Fruit fly (Drosophila melanogaster) whole organism, pupa: ENCODE measurements around the gene Tudor-SN.

Experiments used
- CG10348 ChIP-seq: fragments of 200-800 bp; sonication (Bioruptor generic); IDR thresholded peaks from 2 replicates; pipeline ENCODE4 v1.3.6; 2022; ENCODE audit warnings: missing biosample characterization, missing genetic modification characterization
- CG12605 ChIP-seq: fragments of 200-800 bp; sonication (Bioruptor generic); IDR thresholded peaks from 2 replicates; pipeline ENCODE4 v1.3.6; 2022; ENCODE audit warnings: missing biosample characterization, missing genetic modification characterization
- CG13204 ChIP-seq: fragments of 200-800 bp; sonication (Bioruptor generic); optimal IDR thresholded peaks from 2 replicates; lab custom pipeline; 2018; ENCODE audit warnings: missing biosample characterization, mild to moderate bottlenecking, missing genetic modification characterization, moderate library complexity
- CG14655 ChIP-seq: fragments of 200-800 bp; sonication (Bioruptor generic); optimal IDR thresholded peaks from 3 replicates; lab custom pipeline; 2017; ENCODE audit warnings: mild to moderate bottlenecking, missing biosample characterization, missing genetic modification reagents, missing genetic modification characterization
- CG15710 ChIP-seq: fragments of 200-800 bp; sonication (Bioruptor generic); optimal IDR thresholded peaks from 2 replicates; lab custom pipeline; 2018; ENCODE audit warnings: missing biosample characterization, mild to moderate bottlenecking, missing genetic modification characterization, moderate library complexity
- CG17806 ChIP-seq: fragments of 200-800 bp; sonication (Bioruptor generic); optimal IDR thresholded peaks from 2 replicates; lab custom pipeline; 2018; ENCODE audit warnings: missing biosample characterization, mild to moderate bottlenecking, missing genetic modification characterization, moderate library complexity
- CG32121 ChIP-seq: fragments of 200-800 bp; sonication (Bioruptor generic); IDR thresholded peaks from 2 replicates; pipeline ENCODE4 v1.3.6; 2022; ENCODE audit warnings: missing biosample characterization, missing genetic modification characterization
- CG34367 ChIP-seq: fragments of 200-800 bp; sonication (Bioruptor generic); optimal IDR thresholded peaks from 2 replicates; lab custom pipeline; 2018; ENCODE audit warnings: missing biosample characterization, mild to moderate bottlenecking, missing genetic modification characterization
- CG4496 ChIP-seq: fragments of 200-800 bp; sonication (Bioruptor generic); IDR thresholded peaks from 3 replicates; pipeline ENCODE4 v1.3.6; 2022; ENCODE audit warnings: missing biosample characterization, missing genetic modification characterization
- CG8159 ChIP-seq: fragments of 200-800 bp; sonication (Bioruptor generic); optimal IDR thresholded peaks from 3 replicates; lab custom pipeline; 2018; ENCODE audit warnings: missing biosample characterization, mild to moderate bottlenecking, missing genetic modification characterization, moderate library complexity
- CG8301 ChIP-seq: fragments of 200-800 bp; sonication (Bioruptor generic); optimal IDR thresholded peaks from 2 replicates; lab custom pipeline; 2018; ENCODE audit warnings: missing biosample characterization, mild to moderate bottlenecking, missing genetic modification characterization
- CG9948 ChIP-seq: fragments of 200-800 bp; sonication (Bioruptor generic); optimal IDR thresholded peaks from 2 replicates; lab custom pipeline; 2018; ENCODE audit warnings: missing biosample characterization, mild to moderate bottlenecking, missing genetic modification characterization, moderate library complexity
- D1 ChIP-seq: fragments of 200-800 bp; sonication (Bioruptor generic); optimal IDR thresholded peaks from 2 replicates; lab custom pipeline; 2018; ENCODE audit warnings: missing biosample characterization, mild to moderate bottlenecking, missing genetic modification characterization, moderate library complexity
- EcR ChIP-seq: fragments of 200-800 bp; sonication (Bioruptor generic); optimal IDR thresholded peaks from 3 replicates; lab custom pipeline; 2019; ENCODE audit warnings: missing biosample characterization, missing genetic modification characterization, mild to moderate bottlenecking, moderate library complexity, missing genetic modification reagents
- Ets98B ChIP-seq: fragments of 200-800 bp; sonication (Bioruptor generic); IDR thresholded peaks from 2 replicates; pipeline ENCODE4 v1.3.6; 2022; ENCODE audit warnings: missing biosample characterization, missing genetic modification characterization
- Pif1A ChIP-seq: fragments of 200-800 bp; sonication (Bioruptor generic); optimal IDR thresholded peaks from 3 replicates; lab custom pipeline; 2016; ENCODE audit warnings: missing biosample characterization, missing genetic modification characterization
- Pif1B ChIP-seq: fragments of 200-800 bp; sonication (Bioruptor generic); optimal IDR thresholded peaks from 3 replicates; lab custom pipeline; 2016; ENCODE audit warnings: missing biosample characterization, missing genetic modification characterization
- Snoo ChIP-seq: fragments of 200-800 bp; sonication (Bioruptor generic); optimal IDR thresholded peaks from 3 replicates; lab custom pipeline; 2017; ENCODE audit warnings: missing biosample characterization, mild to moderate bottlenecking, missing genetic modification characterization, inconsistent platforms
- fd96Ca ChIP-seq: fragments of 200-800 bp; sonication (Bioruptor generic); IDR thresholded peaks from 3 replicates; pipeline ENCODE4 v1.3.6; 2022; ENCODE audit warnings: missing biosample characterization, missing genetic modification characterization
- gl ChIP-seq: fragments of 200-800 bp; sonication (Bioruptor generic); optimal IDR thresholded peaks from 2 replicates; lab custom pipeline; 2018; ENCODE audit warnings: missing biosample characterization, mild to moderate bottlenecking, missing genetic modification characterization
- rn ChIP-seq: fragments of 200-800 bp; sonication (Bioruptor generic); IDR thresholded peaks from 2 replicates; pipeline ENCODE4 v1.3.6; 2022; ENCODE audit warnings: missing biosample characterization, missing genetic modification characterization

Gene Tudor-SN

DNA sequence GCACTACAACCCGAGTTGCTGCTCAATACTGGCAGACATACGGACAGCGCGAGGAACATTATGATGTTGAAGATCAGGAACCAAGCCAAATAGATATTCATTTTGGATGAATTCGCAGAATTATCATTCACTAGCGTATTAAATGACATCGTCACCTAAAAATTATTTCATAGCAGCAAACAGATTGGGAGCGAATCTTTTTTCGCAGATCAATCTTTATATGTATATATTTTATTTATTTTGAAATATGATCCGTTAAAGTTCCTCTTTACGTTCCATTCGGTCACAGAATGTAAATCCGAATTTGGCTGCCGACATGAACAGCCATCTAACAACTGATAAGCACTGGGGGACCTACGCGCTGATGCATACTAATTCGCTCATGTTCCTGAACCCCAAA lies 1.6 kb upstream of the Tudor-SN start, which contains the start of gene CG34263:
Gene CG34263 (minus strand): TSS at position 101 of the 400 bp plus-strand sequence.
- TF ChIP-seq CG17806 (tag; lab: Kevin White, UChicago) (no peak), Snoo (tag; lab: Kevin White, UChicago) (no peak), D1 (tag; lab: Kevin White, UChicago) (no peak), CG9948 (no peak), gl (tag; lab: Kevin White, UChicago) (no peak), CG8301 (no peak), CG32121 (GFP tag; lab: Robert Waterston, UW) (no peak), CG15710 (tag; lab: Kevin White, UChicago) (no peak), rn (GFP tag; lab: Robert Waterston, UW) (no peak), CG13204 (GFP tag; lab: Kevin White, UChicago) (no peak), CG4496 (no peak), CG12605 (no peak), CG34367 (tag; lab: Kevin White, UChicago) (no peak), CG10348 (no peak), Pif1B (GFP tag; lab: Kevin White, UChicago) (no peak)
- TF ChIP-seq, all 21 proteins: peak for 0

DNA sequence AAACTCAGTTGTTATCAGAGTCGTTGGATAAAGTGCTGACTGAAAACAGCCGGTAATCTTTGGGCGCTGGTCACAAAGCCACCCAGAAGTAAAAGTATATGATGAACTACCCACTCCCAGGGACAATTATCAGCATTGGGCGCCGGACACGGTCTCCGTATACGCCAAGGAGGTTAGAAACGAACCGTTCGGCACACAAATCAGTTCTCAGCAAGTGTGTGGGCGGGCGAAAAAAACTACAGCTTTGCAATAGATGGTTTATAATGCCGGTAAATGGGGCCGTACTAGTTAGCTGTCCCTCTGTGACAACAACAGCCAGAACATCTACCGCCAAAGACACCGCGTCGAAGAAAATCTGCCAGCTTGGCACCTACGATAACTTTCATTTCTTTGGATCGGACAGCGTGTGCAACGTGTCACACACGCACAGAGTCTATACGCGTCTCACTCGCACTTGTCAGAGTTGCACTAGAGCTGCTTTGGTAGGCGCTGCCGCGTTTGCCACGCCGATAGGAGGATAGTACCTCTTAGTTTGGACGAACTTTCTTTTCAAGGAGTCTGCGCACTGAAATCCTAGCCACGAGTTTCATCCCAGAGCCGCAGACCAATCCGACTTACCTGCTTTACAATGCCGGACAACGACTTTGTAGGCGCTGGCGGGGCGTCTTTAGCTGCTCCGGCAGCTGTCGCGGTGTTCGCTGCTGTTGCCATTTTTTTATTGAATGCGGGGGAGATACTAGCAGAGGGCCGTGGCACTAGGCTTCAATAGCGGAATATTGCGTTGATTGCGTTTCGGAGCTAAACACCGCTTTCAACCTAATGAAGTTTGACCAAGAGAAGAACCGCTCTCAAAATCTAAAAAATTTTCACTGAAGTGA lies 441 bp downstream of the Tudor-SN start:
- TF ChIP-seq D1 (tag; lab: Kevin White, UChicago) (no peak), fd96Ca (GFP tag; lab: Robert Waterston, UW) (0 out of 3 replicates have a peak, but pooled peaks have one; percentile 33)

DNA sequence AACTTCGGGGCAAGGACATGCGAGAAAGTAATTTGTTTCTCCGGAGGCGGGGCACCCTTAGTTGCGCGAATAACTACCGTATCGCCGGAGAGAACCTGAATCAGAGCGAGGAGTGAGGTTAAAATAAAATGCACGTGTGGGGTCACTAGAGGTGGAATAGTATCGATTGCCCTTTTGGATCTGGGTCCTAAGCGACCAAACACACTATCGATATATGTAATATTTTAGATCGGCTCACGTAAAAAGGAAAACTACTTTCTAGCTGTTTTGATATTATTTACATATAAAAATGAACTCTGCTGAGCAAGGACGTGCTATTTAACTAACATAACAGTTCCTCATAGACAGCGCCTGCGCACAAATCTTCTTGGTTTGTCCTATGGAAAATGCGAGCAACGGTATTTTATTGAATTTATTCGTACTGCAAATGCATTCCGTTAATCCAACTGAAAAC lies 1.4 kb downstream of the Tudor-SN start:
- TF ChIP-seq CG4496 (0 out of 3 replicates have a peak, but pooled peaks have one; percentile 29), fd96Ca (GFP tag; lab: Robert Waterston, UW) (0 out of 3 replicates have a peak, but pooled peaks have one; percentile 16), EcR (peak; percentile 44), Ets98B (GFP tag; lab: Robert Waterston, UW) (no peak), CG8301 (no peak), CG8159 (tag; lab: Kevin White, UChicago) (no peak)
- TF ChIP-seq, all 21 proteins: peak for 3

DNA sequence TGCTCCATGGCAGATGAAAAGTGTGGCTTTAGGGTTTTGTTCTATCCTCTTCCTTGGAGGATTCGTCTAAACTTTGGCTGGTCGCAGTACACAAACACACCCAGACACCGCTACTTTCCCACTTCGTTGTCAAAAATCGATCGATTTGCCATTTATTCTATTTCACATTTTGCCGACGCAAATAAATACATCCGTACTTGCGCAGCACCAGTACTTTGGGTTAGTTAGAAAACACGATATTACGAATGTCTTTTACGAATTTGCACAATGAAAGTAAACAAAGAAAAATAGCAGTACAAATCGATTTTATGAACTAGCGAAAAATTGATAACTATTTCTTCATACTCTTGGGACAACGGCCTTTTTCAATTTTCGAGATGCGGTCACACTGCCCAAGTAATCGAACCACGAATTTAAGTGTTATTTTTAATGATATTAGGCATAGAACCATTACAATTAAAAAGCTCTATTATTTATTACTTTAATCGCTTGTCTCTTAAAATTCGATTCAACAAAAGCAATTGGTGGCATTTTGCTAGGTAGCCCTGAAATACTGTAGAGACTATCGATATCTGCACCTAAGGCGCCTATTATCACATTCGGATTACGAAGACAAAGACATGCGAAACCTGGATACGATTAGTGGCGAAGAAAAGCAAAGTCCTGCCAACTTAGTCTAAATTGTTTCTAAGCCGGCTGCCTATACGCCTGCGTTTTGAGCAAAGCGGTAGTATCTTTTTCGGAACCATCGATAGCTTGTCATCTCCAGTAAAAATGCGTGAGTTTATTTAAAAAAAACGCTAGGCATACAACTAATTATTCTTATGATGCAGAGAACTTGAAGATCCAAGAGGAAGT lies 6.3 kb downstream of the Tudor-SN start, which contains the start of the genes DIP2 and wac:
Gene DIP2 (minus strand): TSS at position 337 of the 858 bp plus-strand sequence.
Gene wac (plus strand): TSS at position 559 of the 858 bp plus-strand sequence.
- TF ChIP-seq D1 (tag; lab: Kevin White, UChicago) (no peak), CG17806 (tag; lab: Kevin White, UChicago) (peak; percentile 22), EcR (peak; percentile 55), CG8301 (no peak), Snoo (tag; lab: Kevin White, UChicago) (peak; percentile 39), CG15710 (tag; lab: Kevin White, UChicago) (peak; percentile 22), CG32121 (GFP tag; lab: Robert Waterston, UW) (no peak), CG4496 (no peak), rn (GFP tag; lab: Robert Waterston, UW) (peak; percentile 40; the same call in 1 of the 2 replicates), CG14655 (GFP tag; lab: Kevin White, UChicago) (no peak), Pif1A (GFP tag; lab: Kevin White, UChicago) (no peak), Ets98B (GFP tag; lab: Robert Waterston, UW) (peak; percentile 46), CG13204 (GFP tag; lab: Kevin White, UChicago) (no peak), fd96Ca (GFP tag; lab: Robert Waterston, UW) (peak; percentile 62; the same call in 2 of the 3 replicates)
- TF ChIP-seq, all 21 proteins: peak for 7

DNA sequence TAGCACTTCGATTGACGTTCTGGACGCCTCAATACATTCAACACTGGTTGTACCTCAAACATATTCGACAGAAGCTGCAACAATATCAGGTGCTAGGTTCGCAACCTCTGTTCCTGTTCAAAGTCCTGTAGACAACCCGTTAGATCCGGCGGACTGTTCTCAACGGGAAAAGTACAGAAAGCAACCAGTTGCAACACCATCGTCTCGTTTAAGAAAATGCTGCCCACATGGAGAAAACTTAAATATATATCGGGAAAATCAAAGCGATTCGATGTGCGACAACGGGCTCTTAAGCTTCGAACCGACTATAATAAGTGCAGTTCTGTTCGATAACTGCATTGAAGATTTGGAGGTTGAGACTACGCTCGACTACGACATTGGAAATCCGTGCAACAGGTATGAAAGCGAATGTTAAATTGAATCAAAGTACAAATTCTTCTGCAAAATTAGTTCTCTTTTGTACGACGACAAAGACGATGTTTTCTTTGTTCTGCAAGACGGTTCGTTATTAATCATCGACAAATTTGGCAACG lies 15.9 kb downstream of the Tudor-SN start:
- TF ChIP-seq D1 (tag; lab: Kevin White, UChicago) (no peak), Pif1B (GFP tag; lab: Kevin White, UChicago) (no peak), CG32121 (GFP tag; lab: Robert Waterston, UW) (no peak), Pif1A (GFP tag; lab: Kevin White, UChicago) (no peak), fd96Ca (GFP tag; lab: Robert Waterston, UW) (no peak), CG4496 (no peak), EcR (no peak), CG10348 (no peak), CG12605 (no peak), CG9948 (no peak), rn (GFP tag; lab: Robert Waterston, UW) (no peak), gl (tag; lab: Kevin White, UChicago) (no peak)
- TF ChIP-seq, all 21 proteins: peak for 0
